Fruit fly (Drosophila melanogaster): ENCODE data around the gene CG42852.

Gene CG42852

DNA sequence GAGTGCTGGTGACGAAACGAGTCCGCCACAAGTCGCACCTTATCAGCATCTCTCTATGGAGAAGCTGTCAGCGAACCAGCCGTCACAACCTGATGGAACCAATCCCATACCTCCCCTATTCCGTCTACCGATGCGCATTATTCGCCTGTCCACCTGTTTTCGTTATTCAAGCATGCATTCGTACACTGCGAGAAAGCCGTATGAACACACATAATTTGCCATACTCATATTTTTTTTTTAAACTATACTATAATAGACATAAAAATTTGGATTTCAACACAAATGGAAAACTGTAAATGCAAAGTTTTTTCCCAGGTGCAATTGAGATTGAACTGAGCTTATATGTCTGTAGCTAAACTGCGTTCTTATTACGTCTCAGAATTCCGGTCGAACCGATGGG is 41.3 kb downstream of the CG42852 start (continued):
- TF ChIP-seq acj6 (GFP tag; optimal IDR thresholded peaks at IDR 0.05) (no peak), topi (GFP tag; optimal IDR thresholded peaks at IDR 0.05) (no peak), Ets21C (GFP tag; optimal IDR thresholded peaks at IDR 0.05) (peak; percentile 47), CG11902 (GFP tag; optimal IDR thresholded peaks at IDR 0.05) (peak; percentile 47), CG11762 (GFP tag; optimal IDR thresholded peaks at IDR 0.05; ENCODE audit: insufficient read depth) (peak; percentile 9), Blimp-1 (GFP tag; optimal IDR thresholded peaks at IDR 0.05) (peak; percentile 16), spab (GFP tag; optimal IDR thresholded peaks at IDR 0.05) (no peak)

DNA sequence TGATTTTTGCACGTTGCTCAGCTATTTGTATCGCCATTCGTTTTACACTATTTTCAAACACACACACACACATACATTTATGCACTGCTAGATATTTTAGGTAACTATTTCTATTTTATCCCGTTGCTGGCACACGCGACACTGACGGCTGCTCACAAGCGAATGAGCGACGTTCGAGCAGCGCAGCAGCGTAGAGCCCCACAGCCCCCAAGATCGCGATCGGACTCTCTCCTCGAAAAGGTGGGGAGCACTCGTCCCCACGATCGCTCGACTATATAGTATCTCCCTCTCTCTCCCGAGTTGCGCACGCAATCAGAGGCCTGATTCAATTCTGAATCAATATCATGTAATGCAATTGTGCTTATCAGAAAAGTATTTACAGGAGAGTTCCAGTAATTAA is 44.7 kb downstream of the CG42852 start:
- peak; percentile 42 for TF ChIP-seq Sox102F (GFP tag; optimal IDR thresholded peaks at IDR 0.05)
- TF ChIP-seq esn (GFP tag; optimal IDR thresholded peaks at IDR 0.05): peak; percentile 28
- no peak for TF ChIP-seq salr (GFP tag; optimal IDR thresholded peaks at IDR 0.05)
- no peak for TF ChIP-seq CG4318 (GFP tag; optimal IDR thresholded peaks at IDR 0.05)
- peak; percentile 7 for TF ChIP-seq dsx (GFP tag; optimal IDR thresholded peaks at IDR 0.05; ENCODE audit: poor library complexity, severe bottlenecking)
- peak; percentile 64 for TF ChIP-seq net (GFP tag; optimal IDR thresholded peaks at IDR 0.05)
- peak; percentile 31 for TF ChIP-seq fd85E (GFP tag; optimal IDR thresholded peaks at IDR 0.05)
- peak; percentile 31 for TF ChIP-seq topi (GFP tag; optimal IDR thresholded peaks at IDR 0.05)
- peak; percentile 12 for TF ChIP-seq CG34406 (GFP tag; optimal IDR thresholded peaks at IDR 0.05)
- TF ChIP-seq CG3919 (GFP tag; optimal IDR thresholded peaks at IDR 0.05): peak; percentile 57
- TF ChIP-seq CG8119 (GFP tag; IDR thresholded peaks at IDR 0.05): peak; percentile 41; the same call in 2 of the 3 replicates
- peak; percentile 27; the same call in 1 of the 2 replicates for TF ChIP-seq CG11294 (GFP tag; IDR thresholded peaks at IDR 0.05)
- no peak for TF ChIP-seq CG11762 (GFP tag; optimal IDR thresholded peaks at IDR 0.05; ENCODE audit: insufficient read depth)
- TF ChIP-seq svp (GFP tag): peak; percentile 88
- TF ChIP-seq CG6808 (GFP tag; optimal IDR thresholded peaks at IDR 0.05): peak; percentile 47
- TF ChIP-seq CG8632 (GFP tag; optimal IDR thresholded peaks at IDR 0.05): no peak
- TF ChIP-seq fkh (GFP tag; optimal IDR thresholded peaks at IDR 0.05): peak; percentile 19
- TF ChIP-seq CG16779 (tag; optimal IDR thresholded peaks at IDR 0.05): peak; percentile 46
- TF ChIP-seq CG6854 (GFP tag; optimal IDR thresholded peaks at IDR 0.05): peak; percentile 76
- TF ChIP-seq CG6792 (GFP tag; optimal IDR thresholded peaks at IDR 0.05): peak; percentile 14
- TF ChIP-seq CG10669 (GFP tag; optimal IDR thresholded peaks at IDR 0.05): peak; percentile 26
- TF ChIP-seq Sox14 (GFP tag; optimal IDR thresholded peaks at IDR 0.05): no peak
- peak; percentile 33; the same call in 1 of the 3 replicates for TF ChIP-seq CG6163 (GFP tag; IDR thresholded peaks at IDR 0.05)
- TF ChIP-seq ss (GFP tag; optimal IDR thresholded peaks at IDR 0.05): peak; percentile 56 to 70
- TF ChIP-seq CG6276 (GFP tag; optimal IDR thresholded peaks at IDR 0.05): peak; percentile 53
- TF ChIP-seq eg (GFP tag; IDR thresholded peaks at IDR 0.05): peak; percentile 62; the same call in 2 of the 3 replicates
- peak; percentile 1 for TF ChIP-seq CG32006 (GFP tag; optimal IDR thresholded peaks at IDR 0.05)
- no peak for TF ChIP-seq lz (GFP tag; optimal IDR thresholded peaks at IDR 0.05)
- no peak for TF ChIP-seq CG11902 (GFP tag; optimal IDR thresholded peaks at IDR 0.05)
- TF ChIP-seq CG15336 (GFP tag; IDR thresholded peaks at IDR 0.05): peak; percentile 57; the same call in 1 of the 2 replicates
- peak; percentile 2 for TF ChIP-seq Met (GFP tag; optimal IDR thresholded peaks at IDR 0.05)
- TF ChIP-seq CG9139 (GFP tag; optimal IDR thresholded peaks at IDR 0.05): peak; percentile 58
- TF ChIP-seq Lpt (GFP tag; optimal IDR thresholded peaks at IDR 0.05): peak; percentile 10
- TF ChIP-seq CG7368 (GFP tag; optimal IDR thresholded peaks at IDR 0.05): peak; percentile 9
- no peak for TF ChIP-seq CG3032 (tag; optimal IDR thresholded peaks at IDR 0.05)
- TF ChIP-seq vri (GFP tag; optimal IDR thresholded peaks at IDR 0.05): peak; percentile 87
- TF ChIP-seq Eip78C (GFP tag): peak; percentile 29
